Worm (Caenorhabditis elegans) whole organism, early embryonic: ENCODE data around the gene srsy-1.

Experiments used
- B0310.2 ChIP-seq: sonication (generic microtip); optimal IDR thresholded peaks from 2 replicates; lab custom pipeline; 2016; ENCODE audit warnings: mild to moderate bottlenecking, missing genetic modification characterization, missing compliant biosample characterization
- F13C5.2 ChIP-seq: sonication (generic microtip); optimal IDR thresholded peaks from 2 replicates; lab custom pipeline; 2017; ENCODE audit warnings: mild to moderate bottlenecking, missing genetic modification characterization, inconsistent platforms, missing compliant biosample characterization
- aly-1 ChIP-seq: sonication (generic microtip); optimal IDR thresholded peaks from 2 replicates; lab custom pipeline; 2016; ENCODE audit warnings: missing genetic modification characterization, missing compliant biosample characterization
- ama-1 ChIP-seq: fragments of 150-350 bp; optimal IDR thresholded peaks from 2 replicates; lab custom pipeline; 2014
- ceh-13 ChIP-seq: fragments of 200-800 bp; sonication (Bioruptor generic); optimal IDR thresholded peaks from 2 replicates; lab custom pipeline; 2018; ENCODE audit warnings: mild to moderate bottlenecking, missing genetic modification characterization, missing compliant biosample characterization
- ceh-36 ChIP-seq: sonication (generic microtip); optimal IDR thresholded peaks from 2 replicates; lab custom pipeline; 2016; ENCODE audit warnings: missing genetic modification characterization, inconsistent platforms, missing compliant biosample characterization
- ets-7 ChIP-seq: sonication (generic microtip); optimal IDR thresholded peaks from 2 replicates; lab custom pipeline; 2016; ENCODE audit warnings: missing genotype, missing genetic modification characterization, missing compliant biosample characterization
- flt-1 ChIP-seq: fragments of 200-800 bp; sonication (Bioruptor generic); IDR thresholded peaks from 2 replicates; pipeline ENCODE4 v1.3.6; 2022; ENCODE audit warnings: missing genetic modification characterization, missing compliant biosample characterization
- hmbx-1 ChIP-seq: sonication (generic microtip); optimal IDR thresholded peaks from 2 replicates; lab custom pipeline; 2016; ENCODE audit warnings: mild to moderate bottlenecking, missing genetic modification characterization, missing compliant biosample characterization
- hmg-4 ChIP-seq: fragments of 200-800 bp; sonication (Bioruptor generic); optimal IDR thresholded peaks from 2 replicates; lab custom pipeline; 2018; ENCODE audit warnings: mild to moderate bottlenecking, missing genetic modification characterization, missing compliant biosample characterization
- hnd-1 ChIP-seq: sonication (generic microtip); optimal IDR thresholded peaks from 2 replicates; lab custom pipeline; 2016; ENCODE audit warnings: missing genetic modification characterization, missing compliant biosample characterization
- pes-1 ChIP-seq: fragments of 200-800 bp; sonication (Bioruptor generic); IDR thresholded peaks from 2 replicates; pipeline ENCODE4 v1.3.6; 2022; ENCODE audit warnings: missing genetic modification reagents, missing genetic modification characterization, missing compliant biosample characterization
- scrt-1 ChIP-seq: fragments of 200-800 bp; sonication (Bioruptor generic); IDR thresholded peaks from 2 replicates; pipeline ENCODE4 v1.3.6; 2022; ENCODE audit warnings: missing genetic modification characterization, missing compliant biosample characterization
- sea-1 ChIP-seq: fragments of 200-800 bp; sonication (Bioruptor generic); conservative IDR thresholded peaks from 2 replicates; pipeline ENCODE4 v1.3.6; 2022; ENCODE audit warnings: missing genetic modification characterization, missing compliant biosample characterization
- tbx-11 ChIP-seq: fragments of 200-800 bp; sonication (Bioruptor generic); IDR thresholded peaks from 2 replicates; pipeline ENCODE4 v1.3.6; 2022; ENCODE audit warnings: missing genetic modification characterization, missing compliant biosample characterization
- tbx-37 ChIP-seq: fragments of 200-800 bp; sonication (Bioruptor generic); conservative IDR thresholded peaks from 2 replicates; pipeline ENCODE4 v1.3.6; 2022; ENCODE audit warnings: missing genetic modification reagents, missing genetic modification characterization, missing compliant biosample characterization
- tra-4 ChIP-seq: sonication (generic microtip); optimal IDR thresholded peaks from 2 replicates; lab custom pipeline; 2017; ENCODE audit warnings: missing genetic modification characterization, missing compliant biosample characterization

The srsy-1 gene

DNA sequence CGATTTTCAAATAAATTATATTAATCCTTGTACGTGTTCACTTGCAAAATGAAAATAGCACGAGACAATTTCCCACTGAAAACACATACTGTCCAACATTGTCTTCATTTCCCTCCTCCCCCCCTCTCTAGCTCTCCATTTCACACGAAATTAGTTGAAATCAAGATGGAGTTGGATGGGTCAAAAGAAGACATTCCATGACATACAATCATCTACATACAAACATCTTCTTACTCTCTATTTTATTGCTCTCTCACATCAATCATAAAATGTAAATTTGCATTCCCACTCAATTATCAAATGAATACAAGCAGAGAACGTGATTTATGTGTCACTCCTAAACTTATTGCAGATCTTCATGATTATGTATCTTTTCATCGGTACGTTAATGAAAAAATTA is at the start of gene srsy-1:
Gene srsy-1, plus strand, starts transcription at position 301 of the 400 bp plus-strand sequence.
- TF ChIP-seq ceh-13 (GFP tag; lab: Kevin White, UChicago) (no peak), pes-1 (no peak), tbx-37 (GFP tag; lab: Robert Waterston, UW) (no peak), hmbx-1 (tag; lab: Kevin White, UChicago) (no peak), aly-1 (tag; lab: Kevin White, UChicago) (no peak), ceh-36 (tag; lab: Kevin White, UChicago) (no peak), ets-7 (no peak), sea-1 (no peak), F13C5.2 (tag; lab: Kevin White, UChicago) (no peak), tra-4 (tag; lab: Kevin White, UChicago) (no peak), B0310.2 (tag; lab: Kevin White, UChicago) (no peak)

DNA sequence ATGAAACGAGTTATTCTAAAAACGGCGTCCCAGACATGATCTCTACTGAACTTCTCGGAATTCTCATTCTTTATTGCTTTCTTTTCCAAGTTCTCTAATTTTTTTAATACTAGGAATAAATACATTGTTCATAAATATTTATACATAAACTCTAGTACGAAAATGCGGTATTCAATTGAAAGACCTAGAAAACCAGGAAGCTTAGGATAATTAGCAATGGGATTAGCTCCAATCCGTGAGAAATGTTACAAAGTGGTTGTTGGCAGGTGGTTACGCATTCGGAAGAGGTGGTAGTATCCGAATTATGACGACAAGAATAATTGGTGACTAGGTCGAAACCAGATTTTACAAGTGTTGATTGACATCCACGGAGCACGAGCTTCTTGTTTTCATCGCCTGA is 48.9 kb upstream of the srsy-1 start:
- no peak for TF ChIP-seq scrt-1
- TF ChIP-seq tra-4 (tag; lab: Kevin White, UChicago): no peak
- no peak for TF ChIP-seq sea-1
- TF ChIP-seq tbx-11 (GFP tag; lab: Robert Waterston, UW): no peak
- no peak for TF ChIP-seq ets-7
- TF ChIP-seq hmbx-1 (tag; lab: Kevin White, UChicago): no peak

DNA sequence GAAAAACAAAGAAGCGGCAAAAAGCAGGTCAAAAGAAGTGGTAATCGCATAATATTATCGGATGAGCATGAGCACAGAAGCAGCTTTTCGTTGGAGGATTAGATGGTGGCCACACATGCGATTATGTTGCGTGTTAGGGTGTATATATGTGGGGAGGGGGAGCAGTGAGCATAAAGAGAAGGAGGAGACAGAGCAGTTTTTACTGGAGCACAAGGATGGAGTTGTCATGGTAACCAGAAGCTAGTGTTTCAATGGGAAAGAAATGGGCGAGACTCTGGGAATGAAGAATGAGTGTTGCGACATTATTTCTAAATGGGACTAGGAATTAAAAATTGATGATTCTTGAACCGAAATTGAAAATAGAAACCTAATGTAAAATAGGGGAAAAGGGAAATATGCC is 47.9 kb upstream of the srsy-1 start, which contains the start of gene C27A2.8:
Gene C27A2.8, minus strand, starts transcription at position 117 of the 400 bp plus-strand sequence.
- no peak for TF ChIP-seq sea-1
- TF ChIP-seq aly-1 (tag; lab: Kevin White, UChicago): peak; percentile 10
- TF ChIP-seq flt-1: no peak
- TF ChIP-seq hnd-1 (tag; lab: Kevin White, UChicago): no peak
- TF ChIP-seq B0310.2 (tag; lab: Kevin White, UChicago): no peak

DNA sequence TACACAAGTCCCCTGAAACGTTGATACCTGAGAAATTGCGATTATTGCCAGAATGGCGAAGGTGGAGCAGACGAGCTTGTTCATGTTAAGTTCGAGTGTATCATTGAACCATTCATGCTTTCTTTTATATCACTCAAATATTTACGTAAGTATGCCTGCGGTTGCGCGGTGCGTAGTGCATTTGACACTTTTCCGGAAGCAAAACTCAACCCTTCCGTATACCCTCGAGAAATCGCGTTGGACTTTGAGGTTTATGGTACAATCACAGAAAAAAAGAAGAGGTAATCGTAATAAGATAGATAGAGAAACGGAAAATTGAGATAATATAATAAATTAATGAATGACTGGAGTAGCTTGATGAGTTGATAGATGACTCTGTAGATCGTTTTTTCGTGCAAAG is 46.3 kb upstream of the srsy-1 start, which contains the start of gene idpb-2:
Gene idpb-2, minus strand, starts transcription at position 101 of the 400 bp plus-strand sequence.
- TF ChIP-seq flt-1 (no peak), B0310.2 (tag; lab: Kevin White, UChicago) (no peak), ceh-13 (GFP tag; lab: Kevin White, UChicago) (no peak), tbx-11 (GFP tag; lab: Robert Waterston, UW) (no peak), tbx-37 (GFP tag; lab: Robert Waterston, UW) (no peak), F13C5.2 (tag; lab: Kevin White, UChicago) (no peak), scrt-1 (no peak), ceh-36 (tag; lab: Kevin White, UChicago) (no peak), hnd-1 (tag; lab: Kevin White, UChicago) (no peak), aly-1 (tag; lab: Kevin White, UChicago) (no peak), hmbx-1 (tag; lab: Kevin White, UChicago) (no peak), ets-7 (no peak), sea-1 (no peak), hmg-4 (GFP tag; lab: Kevin White, UChicago) (no peak), ama-1 (lab: Kevin White, UChicago) (no peak), pes-1 (no peak), tra-4 (tag; lab: Kevin White, UChicago) (no peak)

DNA sequence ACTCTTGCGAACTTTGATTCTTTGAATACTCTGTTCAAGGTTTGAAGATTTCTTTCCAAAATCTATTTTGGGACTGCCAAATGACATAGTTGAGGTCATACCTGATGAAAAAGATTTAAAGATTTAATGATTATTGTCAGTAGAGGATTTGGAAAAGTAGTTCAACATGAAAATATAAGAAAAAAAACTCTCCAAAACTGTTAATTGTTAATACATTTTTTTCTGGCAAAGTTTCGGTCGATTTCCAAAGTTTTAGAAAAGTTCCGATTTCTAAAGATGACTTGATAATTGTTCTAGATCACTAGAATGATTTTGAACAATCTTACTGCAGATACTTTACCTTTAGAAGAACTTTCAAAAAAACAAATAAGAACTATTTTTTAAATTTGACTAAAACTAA is 44.6 kb upstream of the srsy-1 start, which contains the start of gene C27A2.7:
Gene C27A2.7, minus strand, starts transcription at position 101 of the 400 bp plus-strand sequence.
- TF ChIP-seq tbx-37 (GFP tag; lab: Robert Waterston, UW): no peak
- TF ChIP-seq hmg-4 (GFP tag; lab: Kevin White, UChicago): no peak
- TF ChIP-seq B0310.2 (tag; lab: Kevin White, UChicago): no peak
- no peak for TF ChIP-seq ama-1 (lab: Kevin White, UChicago)

DNA sequence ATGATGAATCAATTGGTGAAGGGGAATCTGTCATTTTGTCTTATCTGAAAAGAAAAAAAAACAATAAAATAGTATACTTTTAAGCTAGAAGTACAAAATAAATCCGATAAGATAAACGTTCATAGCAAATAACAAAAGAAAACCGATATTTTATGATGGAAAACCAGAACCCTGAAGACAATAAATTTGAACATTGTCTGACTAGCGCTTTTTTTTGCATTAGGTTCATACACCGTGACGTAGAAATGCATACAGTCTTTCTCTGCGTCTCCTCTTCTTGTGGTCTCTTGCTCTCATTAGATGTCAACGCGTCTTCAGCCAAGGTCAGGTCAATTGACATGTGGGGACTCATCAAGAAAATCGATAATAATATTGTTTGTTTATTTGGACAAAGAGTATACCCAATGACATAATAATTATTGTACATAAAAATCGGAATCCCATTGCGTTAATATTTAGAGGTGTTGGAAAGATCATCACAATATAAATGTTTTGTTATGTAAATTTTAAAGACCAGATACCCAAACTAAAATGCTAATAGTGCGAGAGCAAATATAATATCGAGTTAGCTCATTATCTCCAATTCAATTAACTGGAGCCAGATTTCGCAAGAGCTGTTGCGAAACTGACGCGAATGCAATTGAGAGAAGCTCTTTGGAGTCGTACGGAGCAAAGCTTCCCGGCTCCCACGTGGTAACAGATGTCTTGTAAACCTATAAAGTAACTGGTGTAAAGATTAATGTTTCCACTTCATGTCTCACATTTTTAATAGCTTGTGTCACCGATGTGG is 34.5 kb upstream of the srsy-1 start, which contains the start of gene dsh-2:
Gene dsh-2, minus strand, starts transcription at position 51 of the 790 bp plus-strand sequence.
- TF ChIP-seq B0310.2 (tag; lab: Kevin White, UChicago) (no peak), tbx-11 (GFP tag; lab: Robert Waterston, UW) (no peak), tra-4 (tag; lab: Kevin White, UChicago) (no peak), pes-1 (no peak), tbx-37 (GFP tag; lab: Robert Waterston, UW) (no peak), ceh-13 (GFP tag; lab: Kevin White, UChicago) (no peak), ama-1 (lab: Kevin White, UChicago) (no peak), ets-7 (no peak), sea-1 (no peak), ceh-36 (tag; lab: Kevin White, UChicago) (no peak), scrt-1 (no peak), F13C5.2 (tag; lab: Kevin White, UChicago) (no peak), hnd-1 (tag; lab: Kevin White, UChicago) (no peak), hmbx-1 (tag; lab: Kevin White, UChicago) (no peak), aly-1 (tag; lab: Kevin White, UChicago) (no peak), hmg-4 (GFP tag; lab: Kevin White, UChicago) (no peak), flt-1 (no peak)

DNA sequence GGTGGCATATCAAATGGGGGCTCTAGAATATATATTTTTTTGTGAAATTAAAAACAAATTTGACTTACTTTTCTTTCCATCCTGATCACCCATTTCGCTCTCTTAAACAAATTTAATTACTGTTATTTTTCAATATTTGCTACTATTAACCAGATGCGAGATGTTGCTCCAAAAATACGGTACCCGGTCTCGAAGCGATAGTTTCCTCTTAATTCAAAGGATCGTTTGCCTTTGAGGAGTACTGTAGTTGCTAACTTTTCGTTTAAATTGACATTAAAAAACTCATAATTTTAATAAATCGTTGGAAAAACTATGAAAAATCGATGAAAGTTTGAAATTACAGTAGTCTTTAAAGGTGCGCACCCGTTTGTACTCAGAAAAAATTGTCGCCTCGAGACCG is 32.5 kb upstream of the srsy-1 start, which contains the start of gene C04G6.4:
Gene C04G6.4, minus strand, starts transcription at position 101 of the 400 bp plus-strand sequence.
- TF ChIP-seq aly-1 (tag; lab: Kevin White, UChicago): no peak
- no peak for TF ChIP-seq tbx-37 (GFP tag; lab: Robert Waterston, UW)
- TF ChIP-seq sea-1: no peak
- no peak for TF ChIP-seq tbx-11 (GFP tag; lab: Robert Waterston, UW)
- TF ChIP-seq ama-1 (lab: Kevin White, UChicago): no peak
- no peak for TF ChIP-seq B0310.2 (tag; lab: Kevin White, UChicago)
- TF ChIP-seq hmbx-1 (tag; lab: Kevin White, UChicago): no peak
- TF ChIP-seq tra-4 (tag; lab: Kevin White, UChicago): no peak
- TF ChIP-seq scrt-1: no peak
- TF ChIP-seq hnd-1 (tag; lab: Kevin White, UChicago): no peak
- TF ChIP-seq F13C5.2 (tag; lab: Kevin White, UChicago): no peak
- no peak for TF ChIP-seq ets-7
- TF ChIP-seq flt-1: no peak
- TF ChIP-seq hmg-4 (GFP tag; lab: Kevin White, UChicago): no peak
- no peak for TF ChIP-seq ceh-13 (GFP tag; lab: Kevin White, UChicago)
